Worm (Caenorhabditis elegans): ENCODE measurements around the gene wht-5.

wht-5 gene

ce11 chrIV:12361392-12362092, 24.2 kb downstream of the wht-5 start, which contains the start of the genes ccr-4 and ZC518.8 (continued):
- TF ChIP-seq daf-16 (GFP tag; optimal IDR thresholded peaks at IDR 0.05) (no peak), daf-16 (tag; optimal IDR thresholded peaks at IDR 0.05) (peak; percentile 21), jun-1 (tag; optimal IDR thresholded peaks at IDR 0.05) (no peak), daf-19 (GFP tag; conservative IDR thresholded peaks at IDR 0.05) (no peak), hlh-11 (tag; optimal IDR thresholded peaks at IDR 0.05) (peak; percentile 26), spr-1 (tag; optimal IDR thresholded peaks at IDR 0.05) (no peak), sdz-12 (GFP tag; optimal IDR thresholded peaks at IDR 0.05) (no peak), lin-29 (GFP tag; IDR thresholded peaks at IDR 0.05) (no peak), ceh-62 (tag; optimal IDR thresholded peaks at IDR 0.05) (no peak), daf-12 (tag; optimal IDR thresholded peaks at IDR 0.05) (no peak), F37D6.2 (tag; optimal IDR thresholded peaks at IDR 0.05) (no peak), skn-1 (tag; optimal IDR thresholded peaks at IDR 0.05) (no peak), set-16 (GFP tag; IDR thresholded peaks at IDR 0.05) (no peak), mxl-3 (GFP tag; optimal IDR thresholded peaks at IDR 0.05) (peak; percentile 47)

- TF ChIP-seq unc-39 (tag; optimal IDR thresholded peaks at IDR 0.05) (no peak), dmd-6 (GFP tag; IDR thresholded peaks at IDR 0.05) (0 out of 2 replicates have a peak, but pooled peaks have one; percentile 6), rbr-2 (tag; optimal IDR thresholded peaks at IDR 0.05) (peak; percentile 18), mxl-3 (GFP tag; optimal IDR thresholded peaks at IDR 0.05) (peak; percentile 26), lim-7 (GFP tag; IDR thresholded peaks at IDR 0.05) (no peak), sdz-12 (GFP tag; optimal IDR thresholded peaks at IDR 0.05) (no peak), dpl-1 (GFP tag; optimal IDR thresholded peaks at IDR 0.05) (peak; percentile 8), hif-1 (tag; optimal IDR thresholded peaks at IDR 0.05) (peak in 1 of 2 experiments; percentile 18), hlh-30 (tag; optimal IDR thresholded peaks at IDR 0.05; ENCODE audit: insufficient read depth) (peak; percentile 43), tag-97 (GFP tag; IDR thresholded peaks at IDR 0.05) (no peak), F49E8.2 (tag; optimal IDR thresholded peaks at IDR 0.05; ENCODE audit: borderline replicate concordance) (no peak), daf-16 (GFP tag; optimal IDR thresholded peaks at IDR 0.05) (no peak), daf-16 (tag; optimal IDR thresholded peaks at IDR 0.05) (peak; percentile 18), ceh-82 (tag; optimal IDR thresholded peaks at IDR 0.05) (no peak), mes-2 (tag; optimal IDR thresholded peaks at IDR 0.05; ENCODE audit: poor library complexity, severe bottlenecking) (no peak), mdl-1 (tag; optimal IDR thresholded peaks at IDR 0.05) (peak in 1 of 2 experiments; percentile 38), hmg-1.1 (GFP tag; IDR thresholded peaks at IDR 0.05) (peak; percentile 56; the same call in 1 of the 2 replicates), fkh-10 (GFP tag; optimal IDR thresholded peaks at IDR 0.05) (peak; percentile 35), egl-43 (GFP tag; IDR thresholded peaks at IDR 0.05) (0 out of 2 replicates have a peak, but pooled peaks have one; percentile 10), hlh-11 (tag; optimal IDR thresholded peaks at IDR 0.05) (peak; percentile 68), mep-1 (tag; optimal IDR thresholded peaks at IDR 0.05) (peak; percentile 19), nhr-10 (tag; optimal IDR thresholded peaks at IDR 0.05) (no peak), set-16 (GFP tag; IDR thresholded peaks at IDR 0.05) (peak; percentile 26; the same call in 1 of the 2 replicates), aha-1 (tag) (peak; percentile 65), lsy-2 (tag; optimal IDR thresholded peaks at IDR 0.05) (peak; percentile 31 to 34), dve-1 (tag; optimal IDR thresholded peaks at IDR 0.05; ENCODE audit: insufficient read depth) (no peak), tra-1 (GFP tag; IDR thresholded peaks at IDR 0.05) (no peak)
Observed at ce11 chrIV:12364964-12365363, 27.6 kb downstream of the wht-5 start.

ce11 chrIV:12366571-12366970, 29.2 kb downstream of the wht-5 start:
- TF ChIP-seq pqm-1 (tag; optimal IDR thresholded peaks at IDR 0.05) (no peak), cey-2 (tag; optimal IDR thresholded peaks at IDR 0.05; ENCODE audit: borderline replicate concordance, insufficient read depth) (no peak), F10B5.3 (tag; optimal IDR thresholded peaks at IDR 0.05) (no peak), ceh-28 (tag; optimal IDR thresholded peaks at IDR 0.05) (no peak), dmd-8 (GFP tag; IDR thresholded peaks at IDR 0.05) (no peak), zip-11 (GFP tag; IDR thresholded peaks at IDR 0.05) (no peak), ces-1 (GFP tag; optimal IDR thresholded peaks at IDR 0.05) (no peak), mep-1 (tag; optimal IDR thresholded peaks at IDR 0.05) (no peak), skn-1 (tag; optimal IDR thresholded peaks at IDR 0.05) (no peak), T26A8.4 (GFP tag; IDR thresholded peaks at IDR 0.05) (peak; percentile 15), nhr-48 (tag; optimal IDR thresholded peaks at IDR 0.05) (peak; percentile 13), mxl-2 (GFP tag; conservative IDR thresholded peaks at IDR 0.05) (no peak), F49E8.2 (tag; optimal IDR thresholded peaks at IDR 0.05; ENCODE audit: borderline replicate concordance) (no peak), hmg-1.1 (GFP tag; IDR thresholded peaks at IDR 0.05) (no peak), mdl-1 (tag; optimal IDR thresholded peaks at IDR 0.05) (no peak), F26F4.8 (GFP tag; conservative IDR thresholded peaks at IDR 0.05) (no peak), mdt-29 (GFP tag; IDR thresholded peaks at IDR 0.05) (no peak)

Data from whole organism, L4 larva.